Fruit fly (Drosophila melanogaster) whole organism, embryonic: ENCODE results near the gene Sgs1.

Experiments
- Asciz ChIP-seq: fragments of 200-800 bp; sonication (Bioruptor generic); optimal IDR thresholded peaks from 2 replicates; lab custom pipeline; 2017; ENCODE audit warnings: missing biosample characterization, mild to moderate bottlenecking, missing genetic modification characterization, missing genetic modification reagents
- Atf6 ChIP-seq: fragments of 200-800 bp; sonication (Bioruptor generic); IDR thresholded peaks from 2 replicates; pipeline ENCODE4 v1.3.6; 2022; ENCODE audit warnings: missing biosample characterization, missing genetic modification characterization
- B-H2 ChIP-seq: fragments of 200-800 bp; sonication (Bioruptor generic); optimal IDR thresholded peaks from 2 replicates; lab custom pipeline; 2018; ENCODE audit warnings: missing biosample characterization, mild to moderate bottlenecking, missing genetic modification characterization
- BEAF-32 ChIP-seq: fragments of 200-800 bp; sonication (Bioruptor generic); optimal IDR thresholded peaks from 3 replicates; lab custom pipeline; 2017; ENCODE audit warnings: missing biosample characterization, missing genetic modification characterization, mild to moderate bottlenecking, moderate library complexity, missing genetic modification reagents
- Blimp-1 ChIP-seq: fragments of 200-800 bp; sonication (Bioruptor generic); optimal IDR thresholded peaks from 3 replicates; lab custom pipeline; 2018; ENCODE audit warnings: missing biosample characterization, missing genetic modification characterization, mild to moderate bottlenecking, moderate library complexity, missing genetic modification reagents
- CG10267 ChIP-seq: fragments of 200-800 bp; sonication (Bioruptor generic); optimal IDR thresholded peaks from 2 replicates; lab custom pipeline; 2018; ENCODE audit warnings: missing biosample characterization, mild to moderate bottlenecking, missing genetic modification characterization, moderate library complexity
- CG1233 ChIP-seq: fragments of 200-800 bp; sonication (Bioruptor generic); optimal IDR thresholded peaks from 4 replicates; lab custom pipeline; 2018; ENCODE audit warnings: missing biosample characterization, mild to moderate bottlenecking, missing genetic modification characterization
- CG13624 ChIP-seq: fragments of 200-800 bp; sonication (Bioruptor generic); optimal IDR thresholded peaks from 2 replicates; lab custom pipeline; 2016; ENCODE audit warnings: missing biosample characterization, missing genetic modification characterization
- CG14050 ChIP-seq: fragments of 200-800 bp; sonication (Bioruptor generic); IDR thresholded peaks from 3 replicates; pipeline ENCODE4 v1.3.6; 2022; ENCODE audit warnings: missing biosample characterization, missing genetic modification characterization
- CG15479 ChIP-seq: fragments of 200-800 bp; sonication (Bioruptor generic); optimal IDR thresholded peaks from 3 replicates; lab custom pipeline; 2019; ENCODE audit warnings: missing biosample characterization, mild to moderate bottlenecking, missing genetic modification characterization, moderate library complexity
- CG17359 ChIP-seq: fragments of 200-800 bp; sonication (Bioruptor generic); optimal IDR thresholded peaks from 3 replicates; lab custom pipeline; 2018; ENCODE audit warnings: missing biosample characterization, mild to moderate bottlenecking, missing genetic modification characterization, moderate library complexity
- CG17912 ChIP-seq: fragments of 200-800 bp; sonication (Bioruptor generic); optimal IDR thresholded peaks from 2 replicates; lab custom pipeline; 2018; ENCODE audit warnings: missing biosample characterization, mild to moderate bottlenecking, missing genetic modification characterization
- CG1832 ChIP-seq: fragments of 200-800 bp; sonication (Bioruptor generic); optimal IDR thresholded peaks from 2 replicates; lab custom pipeline; 2017; ENCODE audit warnings: missing biosample characterization, mild to moderate bottlenecking, missing genetic modification characterization, inconsistent platforms
- CG18599 ChIP-seq: fragments of 200-800 bp; sonication (Bioruptor generic); optimal IDR thresholded peaks from 3 replicates; lab custom pipeline; 2017; ENCODE audit warnings: missing biosample characterization, missing genetic modification characterization, mild to moderate bottlenecking, moderate library complexity, missing genetic modification reagents
- CG3065 ChIP-seq: fragments of 200-800 bp; sonication (Bioruptor generic); optimal IDR thresholded peaks from 2 replicates; lab custom pipeline; 2016; ENCODE audit warnings: missing biosample characterization, missing genetic modification characterization
- CG31365 ChIP-seq: fragments of 200-800 bp; sonication (Bioruptor generic); optimal IDR thresholded peaks from 2 replicates; lab custom pipeline; 2018; ENCODE audit warnings: missing biosample characterization, mild to moderate bottlenecking, missing genetic modification characterization
- CG3281 ChIP-seq: fragments of 200-800 bp; sonication (Bioruptor generic); optimal IDR thresholded peaks from 3 replicates; lab custom pipeline; 2017; ENCODE audit warnings: missing biosample characterization, mild to moderate bottlenecking, missing genetic modification characterization
- CG34422 ChIP-seq: fragments of 200-800 bp; sonication (Bioruptor generic); IDR thresholded peaks from 3 replicates; pipeline ENCODE4 v1.3.6; 2022; ENCODE audit warnings: missing biosample characterization, missing genetic modification characterization
- CG3726 ChIP-seq: fragments of 200-800 bp; sonication (Bioruptor generic); IDR thresholded peaks from 3 replicates; pipeline ENCODE4, ENCODE4 v1.3.6; 2022; ENCODE audit warnings: missing biosample characterization, missing genetic modification characterization
- CG6254 ChIP-seq: fragments of 200-800 bp; sonication (Bioruptor generic); optimal IDR thresholded peaks from 3 replicates; lab custom pipeline; 2017; ENCODE audit warnings: mild to moderate bottlenecking, missing biosample characterization, missing genetic modification reagents, missing genetic modification characterization
- CG7963 ChIP-seq: fragments of 200-800 bp; sonication (Bioruptor generic); IDR thresholded peaks from 3 replicates; pipeline ENCODE4 v1.3.6; 2022; ENCODE audit warnings: missing biosample characterization, missing genetic modification characterization; ENCODE audit not compliant: partially characterized antibody
- CG9932 ChIP-seq: fragments of 200-800 bp; sonication (Bioruptor generic); IDR thresholded peaks from 2 replicates; pipeline ENCODE4 v1.3.6; 2022; ENCODE audit warnings: missing biosample characterization, missing genetic modification characterization
- CTCF ChIP-seq: fragments of 200-800 bp; sonication (Bioruptor generic); optimal IDR thresholded peaks from 2 replicates; lab custom pipeline; 2017; ENCODE audit warnings: missing biosample characterization, mild to moderate bottlenecking, missing genetic modification characterization, moderate library complexity
- Dbx ChIP-seq: fragments of 200-800 bp; sonication (Bioruptor generic); IDR thresholded peaks from 3 replicates; pipeline ENCODE4 v1.3.6; 2022; ENCODE audit warnings: missing biosample characterization, missing genetic modification characterization
- Drgx ChIP-seq: fragments of 200-800 bp; sonication (Bioruptor generic); IDR thresholded peaks from 2 replicates; pipeline ENCODE4 v1.3.6; 2022; ENCODE audit warnings: missing biosample characterization, missing genetic modification characterization
- E2f2 ChIP-seq: fragments of 200-800 bp; sonication (Bioruptor generic); IDR thresholded peaks from 2 replicates; pipeline ENCODE4 v1.3.6; 2022; ENCODE audit warnings: missing biosample characterization, missing genetic modification characterization
- H15 ChIP-seq: fragments of 200-800 bp; sonication (Bioruptor generic); IDR thresholded peaks from 3 replicates; pipeline ENCODE4 v1.3.6; 2022; ENCODE audit warnings: missing biosample characterization, missing genetic modification characterization
- Hr78 ChIP-seq, 2 experiments: fragments of 200-800 bp in 1 of 2; fragments of >200 bp in 1 of 2; sonication (Bioruptor generic) in 1 of 2; optimal IDR thresholded peaks; 2 replicates each; lab custom pipeline; 2017 to 2019; ENCODE audit warnings: missing biosample characterization in 2 of 2, missing genetic modification characterization in 2 of 2, mild to moderate bottlenecking in 1 of 2, moderate library complexity in 1 of 2
- Hsf ChIP-seq: fragments of 200-800 bp; sonication (Bioruptor generic); optimal IDR thresholded peaks from 3 replicates; lab custom pipeline; 2016; ENCODE audit warnings: missing biosample characterization, missing genetic modification characterization
- Jarid2 ChIP-seq: fragments of 200-800 bp; sonication (Bioruptor generic); optimal IDR thresholded peaks from 3 replicates; lab custom pipeline; 2017; ENCODE audit warnings: mild to moderate bottlenecking, missing biosample characterization, missing genetic modification reagents, missing genetic modification characterization
- Lim3 ChIP-seq: fragments of 200-800 bp; sonication (Bioruptor generic); IDR thresholded peaks from 2 replicates; pipeline ENCODE4 v1.3.6; 2022; ENCODE audit warnings: missing biosample characterization, missing genetic modification characterization
- NK7.1 ChIP-seq: fragments of 200-800 bp; sonication (Bioruptor generic); optimal IDR thresholded peaks from 3 replicates; lab custom pipeline; 2016; ENCODE audit warnings: missing biosample characterization, missing genetic modification characterization
- NfI ChIP-seq: fragments of 200-800 bp; sonication (Bioruptor generic); optimal IDR thresholded peaks from 3 replicates; lab custom pipeline; 2018; ENCODE audit warnings: missing biosample characterization, mild to moderate bottlenecking, missing genetic modification characterization, moderate library complexity
- Vsx1 ChIP-seq: fragments of 200-800 bp; sonication (Bioruptor generic); optimal IDR thresholded peaks from 2 replicates; lab custom pipeline; 2017; ENCODE audit warnings: missing biosample characterization, mild to moderate bottlenecking, missing genetic modification characterization, missing genetic modification reagents
- ase ChIP-seq: fragments of 200-800 bp; sonication (Bioruptor generic); IDR thresholded peaks from 3 replicates; pipeline ENCODE4 v1.3.6; 2022; ENCODE audit warnings: missing biosample characterization, missing genetic modification characterization
- chn ChIP-seq: fragments of 200-800 bp; sonication (Bioruptor generic); optimal IDR thresholded peaks from 2 replicates; lab custom pipeline; 2016; ENCODE audit warnings: missing biosample characterization, missing genetic modification characterization
- ci ChIP-seq: fragments of 200-800 bp; sonication (Bioruptor generic); IDR thresholded peaks from 3 replicates; pipeline ENCODE4 v1.3.6; 2022; ENCODE audit warnings: missing biosample characterization, missing genetic modification characterization
- fd102C ChIP-seq: fragments of 200-800 bp; sonication (Bioruptor generic); optimal IDR thresholded peaks from 2 replicates; lab custom pipeline; 2018; ENCODE audit warnings: missing biosample characterization, mild to moderate bottlenecking, missing genetic modification characterization, moderate library complexity
- fu2 ChIP-seq: fragments of 200-800 bp; sonication (Bioruptor generic); optimal IDR thresholded peaks from 2 replicates; lab custom pipeline; 2016; ENCODE audit warnings: missing biosample characterization, missing genetic modification characterization
- gsb ChIP-seq: fragments of 200-800 bp; sonication (Bioruptor generic); IDR thresholded peaks from 2 replicates; pipeline ENCODE4 v1.3.6; 2022; ENCODE audit warnings: missing biosample characterization, missing genetic modification characterization
- lbe ChIP-seq: fragments of 200-800 bp; sonication (Bioruptor generic); optimal IDR thresholded peaks from 2 replicates; lab custom pipeline; 2016; ENCODE audit warnings: missing biosample characterization, mild to moderate bottlenecking, missing genetic modification characterization
- nom ChIP-seq: fragments of 200-800 bp; sonication (Bioruptor generic); optimal IDR thresholded peaks from 2 replicates; lab custom pipeline; 2017; ENCODE audit warnings: missing biosample characterization, missing genetic modification characterization, mild to moderate bottlenecking, moderate library complexity, missing genetic modification reagents
- peb ChIP-seq: fragments of 200-800 bp; sonication (Bioruptor generic); IDR thresholded peaks from 2 replicates; pipeline ENCODE4 v1.3.6; 2022; ENCODE audit warnings: missing biosample characterization, missing genetic modification characterization
- seq ChIP-seq: fragments of 200-800 bp; sonication (Bioruptor generic); IDR thresholded peaks from 2 replicates; pipeline ENCODE4 v1.3.6; 2022; ENCODE audit warnings: missing biosample characterization, missing genetic modification characterization
- ssp ChIP-seq: fragments of 200-800 bp; sonication (Bioruptor generic); IDR thresholded peaks from 2 replicates; pipeline ENCODE4 v1.3.6; 2022; ENCODE audit warnings: missing biosample characterization, missing genetic modification characterization
- tll ChIP-seq, 2 experiments: fragments of 200-800 bp in 1 of 2; fragments of >200 bp in 1 of 2; sonication (Bioruptor generic) in 1 of 2; optimal IDR thresholded peaks; 2 replicates each; lab custom pipeline; 2017 to 2019; ENCODE audit warnings: missing biosample characterization in 2 of 2, missing genetic modification characterization in 2 of 2, mild to moderate bottlenecking in 1 of 2, moderate library complexity in 1 of 2
- tna ChIP-seq: fragments of 200-800 bp; sonication (Bioruptor generic); IDR thresholded peaks from 2 replicates; pipeline ENCODE4 v1.3.6; 2022; ENCODE audit warnings: missing biosample characterization, missing genetic modification characterization; ENCODE audit not compliant: partially characterized antibody
- twi ChIP-seq: fragments of 200-800 bp; optimal IDR thresholded peaks from 2 replicates; lab custom pipeline; 2019; ENCODE audit warnings: missing biosample characterization, mild to moderate bottlenecking, missing genetic modification characterization, moderate library complexity
- vvl ChIP-seq: fragments of 200-800 bp; sonication (Bioruptor generic); IDR thresholded peaks from 2 replicates; pipeline ENCODE4 v1.3.6; 2022; ENCODE audit warnings: missing biosample characterization, missing genetic modification characterization
- wdn ChIP-seq: fragments of 200-800 bp; sonication (Bioruptor generic); IDR thresholded peaks from 2 replicates; pipeline ENCODE4 v1.3.6; 2022; ENCODE audit warnings: missing biosample characterization, missing genetic modification characterization

Gene Sgs1

DNA sequence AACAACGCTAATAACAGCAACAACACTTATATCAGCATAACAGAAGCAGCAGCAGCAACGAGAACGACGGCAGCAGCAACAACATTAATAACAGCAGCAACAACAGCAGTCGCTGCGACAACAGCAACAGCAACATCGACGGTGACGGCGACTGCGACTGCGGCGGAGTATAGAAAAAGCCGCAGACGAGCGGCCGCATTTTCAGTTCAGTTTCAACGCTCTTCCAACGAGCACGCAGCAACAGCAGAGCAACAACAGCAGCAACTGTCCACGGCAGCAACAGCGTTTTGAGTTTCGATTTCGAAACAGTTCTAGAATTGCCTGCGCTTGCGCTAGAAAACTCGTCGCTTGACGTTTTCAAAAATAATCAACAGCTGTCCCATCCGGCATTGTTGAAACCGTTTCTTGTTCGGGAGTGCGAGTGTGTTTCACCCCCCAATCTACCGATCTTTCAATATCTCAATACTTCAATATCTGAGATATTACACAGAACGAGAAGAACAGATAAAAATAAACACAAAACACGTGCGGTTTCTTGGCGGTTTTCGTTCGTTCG, 45.2 kb upstream of the Sgs1 start, which contains the start of gene CG3036 (continued):
- peak; percentile 6 for TF ChIP-seq Vsx1 (GFP tag; lab: Kevin White, UChicago)
- TF ChIP-seq tll (GFP tag; optimal IDR thresholded peaks at IDR 0.05; lab: Kevin White, UChicago): no peak
- peak; percentile 72 for TF ChIP-seq vvl (GFP tag; lab: Robert Waterston, UW)
- no peak for TF ChIP-seq CG9932 (GFP tag; lab: Robert Waterston, UW)
- TF ChIP-seq CTCF (GFP tag; lab: Kevin White, UChicago): no peak
- no peak for TF ChIP-seq lbe
- peak; percentile 34 for TF ChIP-seq CG18599 (GFP tag; lab: Kevin White, UChicago)
- peak; percentile 69 for TF ChIP-seq tna
- peak; percentile 55 for TF ChIP-seq fd102C (GFP tag; lab: Kevin White, UChicago)
- TF ChIP-seq CG1832 (GFP tag; lab: Kevin White, UChicago): no peak
- no peak for TF ChIP-seq CG17912 (GFP tag; lab: Kevin White, UChicago)
- TF ChIP-seq ci: peak; percentile 86
- no peak for TF ChIP-seq NK7.1 (GFP tag; lab: Kevin White, UChicago)
- peak; percentile 26; the same call in 1 of the 2 replicates for TF ChIP-seq E2f2 (GFP tag; lab: Robert Waterston, UW)
- peak; percentile 70 for TF ChIP-seq CG15479 (GFP tag; lab: Kevin White, UChicago)
- TF ChIP-seq CG3281 (GFP tag; lab: Kevin White, UChicago): no peak
- peak; percentile 56; the same call in 1 of the 3 replicates for TF ChIP-seq CG34422
- TF ChIP-seq CG3065 (GFP tag; lab: Kevin White, UChicago): no peak
- peak; percentile 34 for TF ChIP-seq CG13624
- no peak for TF ChIP-seq fu2 (GFP tag; lab: Kevin White, UChicago)
- TF ChIP-seq B-H2: peak; percentile 25
- no peak for TF ChIP-seq Asciz (GFP tag; lab: Kevin White, UChicago)
- TF ChIP-seq peb (GFP tag; lab: Robert Waterston, UW): no peak
- TF ChIP-seq Hsf (GFP tag; lab: Kevin White, UChicago): peak; percentile 14
- TF ChIP-seq gsb (GFP tag; lab: Robert Waterston, UW): no peak
- peak; percentile 51 for TF ChIP-seq CG10267 (tag; lab: Kevin White, UChicago)
- TF ChIP-seq Drgx (GFP tag; lab: Robert Waterston, UW): no peak
- peak in 1 of 2 experiments; percentile 32 for TF ChIP-seq Hr78 (GFP tag; optimal IDR thresholded peaks at IDR 0.05; lab: Kevin White, UChicago)
- TF ChIP-seq CG3726: no peak
- TF ChIP-seq BEAF-32 (GFP tag; lab: Kevin White, UChicago): no peak
- TF ChIP-seq ase (GFP tag; lab: Robert Waterston, UW): no peak
- TF ChIP-seq Atf6: peak; percentile 57; the same call in 1 of the 2 replicates
- 0 out of 3 replicates have a peak, but pooled peaks have one; percentile 48 for TF ChIP-seq Dbx (GFP tag; lab: Robert Waterston, UW)
- peak; percentile 6 for TF ChIP-seq CG31365 (tag; lab: Kevin White, UChicago)
- TF ChIP-seq twi: peak; percentile 43
- no peak for TF ChIP-seq CG17359 (tag; lab: Kevin White, UChicago)
- TF ChIP-seq Lim3 (GFP tag; lab: Robert Waterston, UW): no peak
- no peak for TF ChIP-seq ssp (GFP tag; lab: Robert Waterston, UW)
- TF ChIP-seq H15 (GFP tag; lab: Robert Waterston, UW): no peak
- TF ChIP-seq Blimp-1 (GFP tag; lab: Kevin White, UChicago): peak; percentile 6
- no peak for TF ChIP-seq CG14050 (GFP tag; lab: Robert Waterston, UW)
- no peak for TF ChIP-seq CG1233 (GFP tag; lab: Kevin White, UChicago)
- TF ChIP-seq wdn (GFP tag; lab: Robert Waterston, UW): 0 out of 2 replicates have a peak, but pooled peaks have one; percentile 15
- no peak for TF ChIP-seq CG6254 (GFP tag; lab: Kevin White, UChicago)
- peak; percentile 18 for TF ChIP-seq nom
- peak; percentile 99 for TF ChIP-seq Jarid2 (GFP tag; lab: Kevin White, UChicago)
- TF ChIP-seq NfI (GFP tag; lab: Kevin White, UChicago): peak; percentile 35
- peak; percentile 37; the same call in 2 of the 3 replicates for TF ChIP-seq CG7963 (GFP tag; lab: Robert Waterston, UW)
- TF ChIP-seq chn (GFP tag; lab: Kevin White, UChicago): peak; percentile 27
- TF ChIP-seq seq (GFP tag; lab: Robert Waterston, UW): peak; percentile 10; the same call in 1 of the 2 replicates
